Worm (Caenorhabditis elegans) whole organism, midembryonic: ENCODE data around the gene Y51H7C.1.

ENCODE experiments used
- T22C8.4 ChIP-seq: fragments of 200-800 bp; sonication (Bioruptor generic); IDR thresholded peaks from 2 replicates; pipeline ENCODE4 v1.3.6; 2022; ENCODE audit warnings: missing genetic modification characterization, missing compliant biosample characterization
- cog-1 ChIP-seq: sonication (generic microtip); optimal IDR thresholded peaks from 2 replicates; lab custom pipeline; 2016; ENCODE audit warnings: missing genetic modification characterization, missing compliant biosample characterization
- flt-1 ChIP-seq: fragments of 200-800 bp; sonication (Bioruptor generic); IDR thresholded peaks from 2 replicates; pipeline ENCODE4 v1.3.6; 2022; ENCODE audit warnings: missing genetic modification characterization, missing compliant biosample characterization
- klf-2 ChIP-seq: fragments of 200-800 bp; sonication (Bioruptor generic); conservative IDR thresholded peaks from 2 replicates; pipeline ENCODE4 v1.3.6; 2022; ENCODE audit warnings: missing genetic modification reagents, missing genetic modification characterization, missing compliant biosample characterization
- ref-1 ChIP-seq: fragments of 200-800 bp; sonication (Bioruptor generic); conservative IDR thresholded peaks from 2 replicates; pipeline ENCODE4 v1.3.6; 2022; ENCODE audit warnings: missing genetic modification reagents, missing genetic modification characterization, missing compliant biosample characterization
- tab-1 ChIP-seq: fragments of 200-800 bp; sonication (Bioruptor generic); IDR thresholded peaks from 2 replicates; pipeline ENCODE4 v1.3.6; 2022; ENCODE audit warnings: missing genetic modification characterization, missing compliant biosample characterization
- ztf-29 ChIP-seq: fragments of 200-800 bp; sonication (Bioruptor generic); IDR thresholded peaks from 2 replicates; pipeline ENCODE4 v1.3.6; 2022; ENCODE audit warnings: missing genetic modification reagents, missing genetic modification characterization, missing compliant biosample characterization

DNA sequence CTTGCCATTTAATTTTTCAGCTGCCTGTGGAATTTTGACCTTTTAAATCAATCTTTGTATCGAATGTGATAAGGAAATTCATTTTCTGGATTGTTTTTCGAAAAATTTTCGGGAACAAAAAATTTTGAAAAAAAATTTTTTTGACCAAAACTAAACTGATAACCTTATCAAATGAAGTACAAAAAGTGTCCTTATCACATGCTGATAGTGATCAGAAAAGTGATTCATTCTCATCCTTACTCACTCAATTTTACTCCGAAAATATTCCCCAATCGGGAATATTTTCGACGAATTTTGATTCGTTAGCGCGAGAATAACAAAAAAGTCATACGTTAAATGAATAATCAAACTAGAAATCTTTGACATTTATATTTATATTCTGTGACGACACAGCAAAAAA lies 7.8 kb downstream of the Y51H7C.1 start:
- TF ChIP-seq cog-1 = no peak
- TF ChIP-seq ztf-29 (GFP tag; lab: Robert Waterston, UW) = no peak
- TF ChIP-seq klf-2 (GFP tag; lab: Robert Waterston, UW) = no peak
- no peak for TF ChIP-seq flt-1
- TF ChIP-seq ref-1 (GFP tag; lab: Robert Waterston, UW) = no peak
- no peak for TF ChIP-seq tab-1 (GFP tag; lab: Robert Waterston, UW)
- no peak for TF ChIP-seq T22C8.4 (GFP tag; lab: Robert Waterston, UW)
